Fruit fly (Drosophila melanogaster): ENCODE data around the gene Ttc26.
A peak's percentile ranks its signal among the peaks of the same experiment; 100 is the strongest.

- TF ChIP-seq CTCF (optimal IDR thresholded peaks at IDR 0.05) (peak; percentile 20 to 32), CG8478 (optimal IDR thresholded peaks at IDR 0.05) (no peak)
These were observed 19.2 kb downstream of the Ttc26 start, which contains the start of gene nsl1 for dm6 chr3R:15793372-15793802.
